Fruit fly (Drosophila melanogaster): ENCODE results near the gene CG18088.

Gene CG18088

DNA sequence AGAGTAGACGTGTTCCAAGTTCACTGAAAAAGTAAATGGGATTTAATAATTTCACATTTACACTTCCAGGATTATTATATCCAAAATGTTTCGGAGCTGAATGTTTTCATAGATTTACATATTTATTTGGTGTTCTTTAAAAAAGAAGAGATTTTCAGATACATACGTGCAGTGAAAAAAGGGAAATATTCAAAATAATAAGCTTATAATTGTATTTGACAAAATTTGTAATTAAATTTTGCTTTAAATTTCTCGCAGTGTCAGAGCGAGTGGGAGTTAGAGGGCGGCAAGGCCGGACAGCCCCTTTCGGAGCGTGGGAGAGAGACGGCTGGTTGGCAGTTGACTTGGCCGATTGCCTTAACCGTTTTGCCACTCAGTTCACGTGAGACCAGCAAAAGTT lies 30.3 kb upstream of the CG18088 start, which contains the start of gene Tsp29Fb (continued):
- TF ChIP-seq Spps (tag; optimal IDR thresholded peaks at IDR 0.05) (no peak), scrt (GFP tag; optimal IDR thresholded peaks at IDR 0.05) (peak; percentile 76), Deaf1 (tag; optimal IDR thresholded peaks at IDR 0.05) (peak; percentile 61), hth (optimal IDR thresholded peaks at IDR 0.05) (no peak), bigmax (GFP tag; optimal IDR thresholded peaks at IDR 0.05) (no peak), ATbp (GFP tag; optimal IDR thresholded peaks at IDR 0.05) (peak; percentile 67), pan (optimal IDR thresholded peaks at IDR 0.05) (no peak), pan (GFP tag; optimal IDR thresholded peaks at IDR 0.05 in 1 of 2, IDR thresholded peaks at IDR 0.05 in 1 of 2) (peak in 1 of 2 experiments; percentile 66), ERR (GFP tag; optimal IDR thresholded peaks at IDR 0.05) (no peak), run (tag; optimal IDR thresholded peaks at IDR 0.05) (peak; percentile 52), bowl (GFP tag; IDR thresholded peaks at IDR 0.05) (no peak), Kr (GFP tag; optimal IDR thresholded peaks at IDR 0.05) (no peak), NC2β (GFP tag; optimal IDR thresholded peaks at IDR 0.05) (peak; percentile 45), dan (GFP tag; IDR thresholded peaks at IDR 0.05) (no peak), gcm2 (GFP tag; optimal IDR thresholded peaks at IDR 0.05) (no peak), tll (GFP tag; optimal IDR thresholded peaks at IDR 0.05) (no peak), CG4730 (GFP tag; IDR thresholded peaks at IDR 0.05) (0 out of 2 replicates have a peak, but pooled peaks have one; percentile 45), bcd (GFP tag; optimal IDR thresholded peaks at IDR 0.05) (peak; percentile 75), ttk (GFP tag; IDR thresholded peaks at IDR 0.05) (peak; percentile 51), CG6272 (GFP tag; IDR thresholded peaks at IDR 0.05) (peak; percentile 23; the same call in 1 of the 2 replicates), Rx (GFP tag; IDR thresholded peaks at IDR 0.05) (peak; percentile 47; the same call in 1 of the 2 replicates), nom (GFP tag; optimal IDR thresholded peaks at IDR 0.05) (no peak), cwo (GFP tag; optimal IDR thresholded peaks at IDR 0.05) (peak; percentile 84), gt (GFP tag; IDR thresholded peaks at IDR 0.05) (no peak), ase (GFP tag; IDR thresholded peaks at IDR 0.05) (0 out of 3 replicates have a peak, but pooled peaks have one; percentile 19), bbx (GFP tag; IDR thresholded peaks at IDR 0.05; ENCODE audit: partially characterized antibody) (no peak), CG18619 (GFP tag; optimal IDR thresholded peaks at IDR 0.05) (peak; percentile 69), pzg (GFP tag; optimal IDR thresholded peaks at IDR 0.05) (no peak), gsb (GFP tag; IDR thresholded peaks at IDR 0.05) (no peak), CG17361 (GFP tag; IDR thresholded peaks at IDR 0.05) (peak; percentile 78), hkb (optimal IDR thresholded peaks at IDR 0.05) (no peak), hkb (GFP tag; IDR thresholded peaks at IDR 0.05) (peak; percentile 83), usp (GFP tag; optimal IDR thresholded peaks at IDR 0.05) (no peak), CG4404 (GFP tag; IDR thresholded peaks at IDR 0.05) (peak; percentile 23; the same call in 1 of the 2 replicates), CG11247 (GFP tag; IDR thresholded peaks at IDR 0.05) (peak; percentile 42; the same call in 1 of the 2 replicates), pros (GFP tag; optimal IDR thresholded peaks at IDR 0.05) (no peak), CG3847 (GFP tag; IDR thresholded peaks at IDR 0.05) (peak; percentile 67), gsb-n (tag; optimal IDR thresholded peaks at IDR 0.05) (peak; percentile 49), nmo (GFP tag; optimal IDR thresholded peaks at IDR 0.05) (peak; percentile 77), Hr3 (GFP tag; optimal IDR thresholded peaks at IDR 0.05) (peak; percentile 61), Scr (GFP tag; IDR thresholded peaks at IDR 0.05; ENCODE audit: partially characterized antibody) (no peak), CG6175 (GFP tag; IDR thresholded peaks at IDR 0.05) (no peak), sr (GFP tag; IDR thresholded peaks at IDR 0.05) (no peak; the same call in 2 of the 3 replicates), CG34376 (GFP tag; optimal IDR thresholded peaks at IDR 0.05) (no peak), CG18476 (GFP tag; optimal IDR thresholded peaks at IDR 0.05) (peak; percentile 55), CHES-1-like (GFP tag; optimal IDR thresholded peaks at IDR 0.05) (peak; percentile 54), ssp (GFP tag; IDR thresholded peaks at IDR 0.05) (peak; percentile 31; the same call in 1 of the 2 replicates), CG2678 (tag; optimal IDR thresholded peaks at IDR 0.05) (peak; percentile 92), gcm (GFP tag; optimal IDR thresholded peaks at IDR 0.05) (peak; percentile 43), CG6765 (GFP tag; optimal IDR thresholded peaks at IDR 0.05) (peak; percentile 79), CG13775 (GFP tag; optimal IDR thresholded peaks at IDR 0.05) (peak; percentile 58), MESR4 (GFP tag; optimal IDR thresholded peaks at IDR 0.05) (no peak)

All from whole organism, embryonic.